Worm (Caenorhabditis elegans) whole organism, mixed stage, embryonic: ENCODE data around the gene T16H12.9.

Experiments used
- M03D4.4 ChIP-seq: sonication (generic microtip); optimal IDR thresholded peaks from 2 replicates; lab custom pipeline; 2017; ENCODE audit warnings: mild to moderate bottlenecking, missing genetic modification characterization, missing compliant biosample characterization
- blmp-1 ChIP-seq: fragments of 150-350 bp; optimal IDR thresholded peaks from 2 replicates; lab custom pipeline; 2014; ENCODE audit warnings: missing biosample characterization, missing genetic modification characterization
- ceh-39 ChIP-seq: fragments of 150-350 bp; optimal IDR thresholded peaks from 2 replicates; lab custom pipeline; 2014; ENCODE audit warnings: missing biosample characterization, missing genetic modification characterization
- ceh-43 ChIP-seq: fragments of 200-800 bp; sonication (Bioruptor generic); optimal IDR thresholded peaks from 2 replicates; lab custom pipeline; 2018; ENCODE audit warnings: mild to moderate bottlenecking, missing genetic modification characterization, moderate library complexity, missing compliant biosample characterization
- ceh-83 ChIP-seq: fragments of 200-800 bp; sonication (Bioruptor generic); optimal IDR thresholded peaks from 2 replicates; lab custom pipeline; 2018; ENCODE audit warnings: mild to moderate bottlenecking, missing genetic modification characterization, missing compliant biosample characterization
- ces-1 ChIP-seq: fragments of 150-350 bp; optimal IDR thresholded peaks from 2 replicates; lab custom pipeline; 2014; ENCODE audit warnings: missing biosample characterization, missing genetic modification reagents, missing genetic modification characterization
- cnd-1 ChIP-seq: fragments of 200-800 bp; sonication (Bioruptor generic); optimal IDR thresholded peaks from 2 replicates; lab custom pipeline; 2018; ENCODE audit warnings: mild to moderate bottlenecking, missing genetic modification characterization, missing compliant biosample characterization
- drap-1 ChIP-seq: fragments of 200-800 bp; sonication (Bioruptor generic); optimal IDR thresholded peaks from 3 replicates; lab custom pipeline; 2018; ENCODE audit warnings: mild to moderate bottlenecking, missing genetic modification characterization, missing compliant biosample characterization
- elt-1 ChIP-seq: sonication (generic microtip); optimal IDR thresholded peaks from 2 replicates; lab custom pipeline; 2017; ENCODE audit warnings: missing genetic modification characterization, mild to moderate bottlenecking, missing compliant biosample characterization, antibody characterized with exemption, moderate library complexity, borderline replicate concordance; ENCODE audit not compliant: insufficient read depth
- elt-3 ChIP-seq: fragments of 150-350 bp; optimal IDR thresholded peaks from 2 replicates; lab custom pipeline; 2014; ENCODE audit warnings: missing biosample characterization, missing genetic modification characterization
- flh-1 ChIP-seq: fragments of 200-800 bp; sonication (Bioruptor generic); optimal IDR thresholded peaks from 2 replicates; lab custom pipeline; 2018; ENCODE audit warnings: mild to moderate bottlenecking, missing genetic modification characterization, moderate library complexity, missing compliant biosample characterization
- ham-2 ChIP-seq: fragments of 200-800 bp; sonication (Bioruptor generic); optimal IDR thresholded peaks from 2 replicates; lab custom pipeline; 2018; ENCODE audit warnings: mild to moderate bottlenecking, missing genetic modification characterization, missing compliant biosample characterization
- hlh-1 ChIP-seq: fragments of 150-350 bp; optimal IDR thresholded peaks from 2 replicates; lab custom pipeline; 2014; ENCODE audit warnings: missing biosample characterization, missing genetic modification reagents, missing genetic modification characterization
- lin-13 ChIP-seq: fragments of 150-350 bp; optimal IDR thresholded peaks from 2 replicates; lab custom pipeline; 2014; ENCODE audit warnings: missing biosample characterization, missing genetic modification characterization
- mab-5 ChIP-seq: fragments of 150-350 bp; optimal IDR thresholded peaks from 2 replicates; lab custom pipeline; 2014; ENCODE audit warnings: missing biosample characterization, missing genetic modification characterization
- mep-1 ChIP-seq: fragments of 150-350 bp; optimal IDR thresholded peaks from 2 replicates; lab custom pipeline; 2017; ENCODE audit warnings: missing biosample characterization, missing genetic modification reagents, missing genetic modification characterization, inconsistent platforms
- mls-2 ChIP-seq: sonication (generic microtip); optimal IDR thresholded peaks from 2 replicates; lab custom pipeline; 2016; ENCODE audit warnings: mild to moderate bottlenecking, missing genetic modification characterization, moderate library complexity, missing compliant biosample characterization
- nhr-237 ChIP-seq: fragments of 150-350 bp; optimal IDR thresholded peaks from 2 replicates; lab custom pipeline; 2014; ENCODE audit warnings: missing biosample characterization, missing genetic modification characterization
- nhr-28 ChIP-seq: fragments of 150-350 bp; optimal IDR thresholded peaks from 2 replicates; lab custom pipeline; 2014; ENCODE audit warnings: missing biosample characterization, missing genetic modification characterization
- nhr-76 ChIP-seq: sonication (generic microtip); optimal IDR thresholded peaks from 2 replicates; lab custom pipeline; 2017; ENCODE audit warnings: missing biosample characterization, missing genetic modification characterization
- pha-4 ChIP-seq: fragments of 150-350 bp; optimal IDR thresholded peaks from 2 replicates; lab custom pipeline; 2018; ENCODE audit warnings: missing biosample characterization, missing genetic modification reagents, missing genetic modification characterization
- snpc-4 ChIP-seq: fragments of 150-350 bp; optimal IDR thresholded peaks from 2 replicates; lab custom pipeline; 2014; ENCODE audit warnings: missing biosample characterization, missing genetic modification characterization
- sptf-1 ChIP-seq: sonication (generic microtip); optimal IDR thresholded peaks from 2 replicates; lab custom pipeline; 2017; ENCODE audit warnings: mild to moderate bottlenecking, missing genetic modification characterization, moderate library complexity, missing compliant biosample characterization
- tbx-8 ChIP-seq: fragments of 200-800 bp; sonication (Bioruptor generic); optimal IDR thresholded peaks from 2 replicates; lab custom pipeline; 2018; ENCODE audit warnings: mild to moderate bottlenecking, missing genetic modification characterization, moderate library complexity, missing compliant biosample characterization
- unc-120 ChIP-seq: sonication (generic microtip); optimal IDR thresholded peaks from 2 replicates; lab custom pipeline; 2017; ENCODE audit warnings: missing genetic modification characterization, missing compliant biosample characterization; ENCODE audit not compliant: poor library complexity, severe bottlenecking
- unc-39 ChIP-seq: fragments of 150-350 bp; optimal IDR thresholded peaks from 2 replicates; lab custom pipeline; 2014; ENCODE audit warnings: missing biosample characterization, missing genetic modification characterization
- unc-62 ChIP-seq: fragments of 150-350 bp; optimal IDR thresholded peaks from 2 replicates; lab custom pipeline; 2014; ENCODE audit warnings: missing biosample characterization, missing genetic modification reagents, missing genetic modification characterization
- ztf-11 ChIP-seq: fragments of 150-350 bp; optimal IDR thresholded peaks from 2 replicates; lab custom pipeline; 2014; ENCODE audit warnings: missing biosample characterization, missing genetic modification characterization

The T16H12.9 gene

DNA sequence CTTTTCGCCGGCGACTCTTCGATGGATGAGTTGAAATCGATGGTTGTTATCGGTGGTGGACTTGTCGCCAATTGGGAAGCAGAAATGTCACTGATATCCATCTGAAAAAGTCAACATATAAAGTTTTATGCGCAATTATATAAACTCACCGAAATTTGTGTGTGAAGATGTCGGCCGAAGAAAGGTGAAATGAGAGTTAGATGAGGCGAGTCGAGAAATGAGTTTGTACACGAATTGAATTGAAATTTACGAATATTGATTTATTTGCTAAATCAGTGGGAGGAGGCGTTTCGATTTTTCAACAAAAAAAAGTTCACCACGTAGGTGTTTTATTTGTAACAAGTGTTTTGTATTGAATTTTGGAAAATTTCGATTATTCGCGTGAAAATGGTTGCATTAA is 7.7 kb upstream of the T16H12.9 start, which contains the start of gene kel-10:
Gene kel-10, minus strand, starts transcription at position 101 of the 400 bp plus-strand sequence.
- no peak for TF ChIP-seq unc-62 (GFP tag; lab: Kevin White, UChicago)

DNA sequence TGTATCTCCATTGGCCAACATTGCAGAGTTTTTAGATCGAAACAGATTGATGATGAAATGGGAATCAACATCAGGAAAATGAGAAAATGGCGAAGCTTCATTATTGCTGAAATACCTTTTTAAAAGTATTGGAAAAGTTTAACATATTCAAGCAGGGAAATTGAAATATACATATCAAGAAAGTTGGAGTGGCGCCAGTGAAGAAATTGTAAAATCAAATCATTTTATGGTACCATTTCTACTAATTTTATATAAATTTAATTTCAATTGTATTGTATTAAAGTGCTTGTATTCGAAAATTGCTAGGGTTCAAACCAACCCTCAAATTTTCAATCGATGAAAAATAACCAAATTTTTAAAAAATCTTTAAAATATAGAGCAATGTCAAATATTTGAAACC is 2.7 kb upstream of the T16H12.9 start, which contains the start of gene srt-55:
Gene srt-55, minus strand, starts transcription at position 101 of the 400 bp plus-strand sequence.
- no peak for TF ChIP-seq nhr-76 (tag; lab: Kevin White, UChicago)
- TF ChIP-seq ztf-11 (tag; lab: Kevin White, UChicago) = no peak
- no peak for TF ChIP-seq nhr-28 (tag; lab: Kevin White, UChicago)
- TF ChIP-seq ceh-83 (GFP tag; lab: Kevin White, UChicago) = no peak
- no peak for TF ChIP-seq ceh-43 (GFP tag; lab: Kevin White, UChicago)
- TF ChIP-seq unc-39 (tag; lab: Kevin White, UChicago) = no peak
- TF ChIP-seq M03D4.4 (tag; lab: Kevin White, UChicago) = no peak

DNA sequence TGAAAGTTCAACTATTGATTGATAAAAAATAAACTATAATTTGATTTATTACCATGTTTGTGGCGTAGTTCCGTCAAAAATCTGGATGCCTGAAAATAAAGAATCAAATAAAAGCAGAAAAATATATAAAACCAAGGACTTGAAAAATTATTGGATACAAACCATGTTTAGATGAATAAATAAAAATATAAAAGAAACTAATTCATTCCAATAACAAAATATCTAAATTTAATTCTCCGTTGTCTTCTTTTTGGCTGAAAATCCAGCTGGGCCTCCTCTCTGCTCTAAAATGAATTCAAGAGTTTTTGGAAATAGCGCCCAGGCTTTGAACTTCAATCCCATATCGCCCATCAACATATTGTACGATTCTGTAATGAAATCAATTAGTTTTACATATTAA is 3.9 kb downstream of the T16H12.9 start, which contains the start of gene vps-29:
Gene vps-29, minus strand, starts transcription at position 101 of the 400 bp plus-strand sequence.
- TF ChIP-seq ham-2 (GFP tag; lab: Kevin White, UChicago) = no peak
- TF ChIP-seq mab-5 = no peak
- no peak for TF ChIP-seq lin-13 (tag; lab: Kevin White, UChicago)
- TF ChIP-seq cnd-1 (tag; lab: Kevin White, UChicago) = no peak
- TF ChIP-seq elt-3 = no peak
- TF ChIP-seq elt-1 (tag; lab: Kevin White, UChicago) = no peak
- no peak for TF ChIP-seq pha-4
- TF ChIP-seq snpc-4 (tag; lab: Kevin White, UChicago) = no peak
- no peak for TF ChIP-seq unc-62 (GFP tag; lab: Kevin White, UChicago)
- no peak for TF ChIP-seq ztf-11 (tag; lab: Kevin White, UChicago)
- no peak for TF ChIP-seq nhr-76 (tag; lab: Kevin White, UChicago)
- no peak for TF ChIP-seq ces-1 (GFP tag; lab: Kevin White, UChicago)
- TF ChIP-seq ceh-39 (tag; lab: Kevin White, UChicago) = no peak

DNA sequence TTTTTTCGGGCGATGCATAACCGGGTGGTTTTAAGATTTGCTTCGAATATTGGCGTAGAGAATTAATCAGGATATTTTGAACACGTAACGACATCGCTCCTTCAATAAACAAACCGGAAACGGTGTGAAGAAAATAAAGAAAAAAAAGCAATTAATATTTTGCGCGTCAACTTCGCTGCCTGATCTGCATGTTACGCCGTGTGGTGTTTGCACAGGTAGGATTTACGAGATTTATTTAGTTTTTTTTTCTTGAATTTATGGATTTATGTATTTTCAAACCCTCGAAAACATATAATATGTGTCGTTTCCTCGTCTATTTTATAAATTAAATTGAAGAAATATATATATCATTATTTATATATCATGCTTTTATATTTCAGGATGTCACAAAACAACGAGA is 5.6 kb downstream of the T16H12.9 start, which contains the start of the genes ZK1128.1 and mett-10:
Gene ZK1128.1, minus strand, starts transcription at position 99 of the 400 bp plus-strand sequence.
Gene mett-10, plus strand, starts transcription at position 375 of the 400 bp plus-strand sequence.
- TF ChIP-seq M03D4.4 (tag; lab: Kevin White, UChicago) (no peak), tbx-8 (no peak), ces-1 (GFP tag; lab: Kevin White, UChicago) (peak; percentile 73), unc-120 (tag; lab: Kevin White, UChicago) (no peak)

DNA sequence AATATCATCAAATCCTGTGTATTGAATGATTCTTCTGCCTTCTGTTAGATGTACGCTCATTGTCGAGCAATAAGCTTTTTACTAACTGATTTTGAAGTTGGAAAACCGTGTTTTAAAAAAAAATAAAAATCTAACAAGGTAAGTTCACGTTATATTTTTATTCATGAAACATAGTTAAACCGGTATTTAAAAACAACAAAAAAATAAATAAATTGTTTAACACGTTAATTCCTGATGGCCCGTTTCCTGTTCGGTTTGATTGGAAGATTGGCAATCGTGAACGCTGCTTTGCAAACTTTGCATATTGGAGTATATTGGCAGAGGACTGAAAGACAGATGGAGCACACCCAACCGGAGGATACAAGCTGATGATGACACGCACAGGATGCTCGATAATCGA is 9.7 kb downstream of the T16H12.9 start, which contains the start of gene ZK1128.3:
Gene ZK1128.3, minus strand, starts transcription at position 101 of the 400 bp plus-strand sequence.
- TF ChIP-seq sptf-1 (tag; lab: Kevin White, UChicago) (no peak), flh-1 (GFP tag; lab: Kevin White, UChicago) (no peak), mls-2 (tag; lab: Kevin White, UChicago) (no peak), drap-1 (GFP tag; lab: Kevin White, UChicago) (no peak), hlh-1 (tag; lab: Kevin White, UChicago) (no peak), elt-1 (tag; lab: Kevin White, UChicago) (no peak), mep-1 (tag; lab: Kevin White, UChicago) (no peak), M03D4.4 (tag; lab: Kevin White, UChicago) (no peak), ces-1 (GFP tag; lab: Kevin White, UChicago) (no peak), blmp-1 (tag; lab: Kevin White, UChicago) (no peak), nhr-237 (tag; lab: Kevin White, UChicago) (no peak), snpc-4 (tag; lab: Kevin White, UChicago) (no peak), ceh-83 (GFP tag; lab: Kevin White, UChicago) (no peak), ceh-43 (GFP tag; lab: Kevin White, UChicago) (no peak), elt-3 (no peak), pha-4 (no peak)
- TF ChIP-seq, all 35 proteins: peak for 0
